Worm (Caenorhabditis elegans) whole organism, L1 larva: Measurements from ENCODE around the gene T26G10.1.
"Not testable (repeated sequence)": the region's sequence is repeated elsewhere in the genome, so short reads cannot be mapped to it uniquely, and the experiment has no call there.

Experiments
- dpl-1 ChIP-seq, 3 experiments: fragments of 150-350 bp in 2 of 3; sonication (generic microtip) in 1 of 3; optimal IDR thresholded peaks; 2 replicates each; lab custom pipeline; 2014 to 2017; ENCODE audit warnings: missing biosample characterization in 3 of 3, missing genetic modification characterization in 3 of 3, missing genetic modification reagents in 3 of 3
- dsc-1 ChIP-seq: sonication (generic microtip); optimal IDR thresholded peaks from 2 replicates; lab custom pipeline; 2016; ENCODE audit warnings: mild to moderate bottlenecking, missing genetic modification characterization, missing compliant biosample characterization
- sox-4 ChIP-seq: sonication (generic microtip); optimal IDR thresholded peaks from 2 replicates; lab custom pipeline; 2016; ENCODE audit warnings: missing genetic modification characterization, missing compliant biosample characterization

- TF ChIP-seq dpl-1 (GFP tag; optimal IDR thresholded peaks at IDR 0.05; lab: Kevin White, UChicago); sox-4 (tag; lab: Kevin White, UChicago); dsc-1 (tag; lab: Kevin White, UChicago): not testable (repeated sequence)
These were observed 13.8 kb upstream of the T26G10.1 start, which contains the start of gene T26G10.4 for ce11 chrIII:9420231-9420630.
